Worm (Caenorhabditis elegans) whole organism, early embryonic: ENCODE measurements around the gene lgc-26.

Experiments
- B0310.2 ChIP-seq: sonication (generic microtip); optimal IDR thresholded peaks from 2 replicates; lab custom pipeline; 2016; ENCODE audit warnings: mild to moderate bottlenecking, missing genetic modification characterization, missing compliant biosample characterization
- F13C5.2 ChIP-seq: sonication (generic microtip); optimal IDR thresholded peaks from 2 replicates; lab custom pipeline; 2017; ENCODE audit warnings: mild to moderate bottlenecking, missing genetic modification characterization, inconsistent platforms, missing compliant biosample characterization
- aly-1 ChIP-seq: sonication (generic microtip); optimal IDR thresholded peaks from 2 replicates; lab custom pipeline; 2016; ENCODE audit warnings: missing genetic modification characterization, missing compliant biosample characterization
- ama-1 ChIP-seq: fragments of 150-350 bp; optimal IDR thresholded peaks from 2 replicates; lab custom pipeline; 2014
- ceh-13 ChIP-seq: fragments of 200-800 bp; sonication (Bioruptor generic); optimal IDR thresholded peaks from 2 replicates; lab custom pipeline; 2018; ENCODE audit warnings: mild to moderate bottlenecking, missing genetic modification characterization, missing compliant biosample characterization
- ceh-36 ChIP-seq: sonication (generic microtip); optimal IDR thresholded peaks from 2 replicates; lab custom pipeline; 2016; ENCODE audit warnings: missing genetic modification characterization, inconsistent platforms, missing compliant biosample characterization
- ets-7 ChIP-seq: sonication (generic microtip); optimal IDR thresholded peaks from 2 replicates; lab custom pipeline; 2016; ENCODE audit warnings: missing genotype, missing genetic modification characterization, missing compliant biosample characterization
- flt-1 ChIP-seq: fragments of 200-800 bp; sonication (Bioruptor generic); IDR thresholded peaks from 2 replicates; pipeline ENCODE4 v1.3.6; 2022; ENCODE audit warnings: missing genetic modification characterization, missing compliant biosample characterization
- hmbx-1 ChIP-seq: sonication (generic microtip); optimal IDR thresholded peaks from 2 replicates; lab custom pipeline; 2016; ENCODE audit warnings: mild to moderate bottlenecking, missing genetic modification characterization, missing compliant biosample characterization
- hmg-4 ChIP-seq: fragments of 200-800 bp; sonication (Bioruptor generic); optimal IDR thresholded peaks from 2 replicates; lab custom pipeline; 2018; ENCODE audit warnings: mild to moderate bottlenecking, missing genetic modification characterization, missing compliant biosample characterization
- hnd-1 ChIP-seq: sonication (generic microtip); optimal IDR thresholded peaks from 2 replicates; lab custom pipeline; 2016; ENCODE audit warnings: missing genetic modification characterization, missing compliant biosample characterization
- pes-1 ChIP-seq: fragments of 200-800 bp; sonication (Bioruptor generic); IDR thresholded peaks from 2 replicates; pipeline ENCODE4 v1.3.6; 2022; ENCODE audit warnings: missing genetic modification reagents, missing genetic modification characterization, missing compliant biosample characterization
- scrt-1 ChIP-seq: fragments of 200-800 bp; sonication (Bioruptor generic); IDR thresholded peaks from 2 replicates; pipeline ENCODE4 v1.3.6; 2022; ENCODE audit warnings: missing genetic modification characterization, missing compliant biosample characterization
- sea-1 ChIP-seq: fragments of 200-800 bp; sonication (Bioruptor generic); conservative IDR thresholded peaks from 2 replicates; pipeline ENCODE4 v1.3.6; 2022; ENCODE audit warnings: missing genetic modification characterization, missing compliant biosample characterization
- tbx-11 ChIP-seq: fragments of 200-800 bp; sonication (Bioruptor generic); IDR thresholded peaks from 2 replicates; pipeline ENCODE4 v1.3.6; 2022; ENCODE audit warnings: missing genetic modification characterization, missing compliant biosample characterization
- tbx-37 ChIP-seq: fragments of 200-800 bp; sonication (Bioruptor generic); conservative IDR thresholded peaks from 2 replicates; pipeline ENCODE4 v1.3.6; 2022; ENCODE audit warnings: missing genetic modification reagents, missing genetic modification characterization, missing compliant biosample characterization
- tra-4 ChIP-seq: sonication (generic microtip); optimal IDR thresholded peaks from 2 replicates; lab custom pipeline; 2017; ENCODE audit warnings: missing genetic modification characterization, missing compliant biosample characterization

Gene lgc-26

ce11 chrV:247576-247975 is 20.5 kb upstream of the lgc-26 start:
- no peak for TF ChIP-seq sea-1 (GFP tag; lab: Robert Waterston, UW)
- no peak for TF ChIP-seq tbx-37 (GFP tag; lab: Robert Waterston, UW)
- TF ChIP-seq tbx-11 (GFP tag; lab: Robert Waterston, UW): no peak
- TF ChIP-seq scrt-1: no peak
- TF ChIP-seq ets-7 (tag; lab: Kevin White, UChicago): no peak
- no peak for TF ChIP-seq ceh-13 (GFP tag; lab: Kevin White, UChicago)
- TF ChIP-seq hmg-4 (GFP tag; lab: Kevin White, UChicago): no peak
- TF ChIP-seq ama-1 (lab: Kevin White, UChicago): no peak
- TF ChIP-seq ceh-36 (tag; lab: Kevin White, UChicago): no peak
- no peak for TF ChIP-seq aly-1
- TF ChIP-seq F13C5.2 (tag; lab: Kevin White, UChicago): no peak
- TF ChIP-seq hmbx-1: no peak
- no peak for TF ChIP-seq B0310.2 (tag; lab: Kevin White, UChicago)
- TF ChIP-seq flt-1: no peak
- no peak for TF ChIP-seq hnd-1 (tag; lab: Kevin White, UChicago)
- no peak for TF ChIP-seq tra-4 (tag; lab: Kevin White, UChicago)
- no peak for TF ChIP-seq pes-1 (GFP tag; lab: Robert Waterston, UW)

- TF ChIP-seq ceh-36 (tag; lab: Kevin White, UChicago) (peak; percentile 55), hmbx-1 (no peak)
Observed at ce11 chrV:248636-249035, 19.5 kb upstream of the lgc-26 start.

- TF ChIP-seq B0310.2 (tag; lab: Kevin White, UChicago) (no peak), pes-1 (GFP tag; lab: Robert Waterston, UW) (no peak), hnd-1 (tag; lab: Kevin White, UChicago) (no peak), flt-1 (no peak), hmg-4 (GFP tag; lab: Kevin White, UChicago) (no peak), sea-1 (GFP tag; lab: Robert Waterston, UW) (no peak), F13C5.2 (tag; lab: Kevin White, UChicago) (no peak), hmbx-1 (no peak), aly-1 (no peak), ets-7 (tag; lab: Kevin White, UChicago) (no peak), ama-1 (lab: Kevin White, UChicago) (no peak), tbx-11 (GFP tag; lab: Robert Waterston, UW) (no peak), scrt-1 (no peak), ceh-13 (GFP tag; lab: Kevin White, UChicago) (no peak), tbx-37 (GFP tag; lab: Robert Waterston, UW) (no peak), ceh-36 (tag; lab: Kevin White, UChicago) (no peak), tra-4 (tag; lab: Kevin White, UChicago) (no peak)
Observed at ce11 chrV:251652-252051, 16.5 kb upstream of the lgc-26 start, which contains the start of gene oac-39. oac-39 (minus strand) TSS chrV:251752.

DNA sequence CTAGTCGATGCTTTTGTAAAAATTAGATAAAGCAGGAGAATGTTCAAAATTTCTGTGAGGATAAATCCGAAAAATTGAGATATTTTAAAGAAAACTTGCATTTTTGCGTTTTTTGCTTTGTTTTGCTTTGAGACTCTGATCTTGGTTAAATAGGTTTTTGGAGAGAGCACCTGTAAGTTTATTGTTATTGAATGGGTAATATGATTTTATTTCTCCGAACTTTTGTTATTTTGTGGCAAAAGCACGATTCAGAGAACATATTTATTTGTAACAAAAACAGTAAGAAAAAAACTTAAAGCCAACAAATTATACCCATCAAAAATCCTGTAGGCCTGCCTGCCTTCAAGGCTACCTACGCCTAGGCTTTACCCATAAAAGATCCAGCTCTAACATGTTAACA is 13.5 kb upstream of the lgc-26 start, which contains the start of gene str-121:
TSS of gene str-121 (minus strand) at position 101 of the 400 bp plus-strand sequence.
- TF ChIP-seq ama-1 (lab: Kevin White, UChicago): no peak
- TF ChIP-seq aly-1: no peak
- no peak for TF ChIP-seq hmbx-1
- TF ChIP-seq ets-7 (tag; lab: Kevin White, UChicago): no peak
- no peak for TF ChIP-seq ceh-13 (GFP tag; lab: Kevin White, UChicago)
- TF ChIP-seq pes-1 (GFP tag; lab: Robert Waterston, UW): no peak
- no peak for TF ChIP-seq ceh-36 (tag; lab: Kevin White, UChicago)
- no peak for TF ChIP-seq B0310.2 (tag; lab: Kevin White, UChicago)
- no peak for TF ChIP-seq hmg-4 (GFP tag; lab: Kevin White, UChicago)
- no peak for TF ChIP-seq sea-1 (GFP tag; lab: Robert Waterston, UW)
- no peak for TF ChIP-seq F13C5.2 (tag; lab: Kevin White, UChicago)
- TF ChIP-seq flt-1: no peak
- no peak for TF ChIP-seq hnd-1 (tag; lab: Kevin White, UChicago)
- TF ChIP-seq tra-4 (tag; lab: Kevin White, UChicago): no peak
- no peak for TF ChIP-seq scrt-1
- TF ChIP-seq tbx-37 (GFP tag; lab: Robert Waterston, UW): no peak
- no peak for TF ChIP-seq tbx-11 (GFP tag; lab: Robert Waterston, UW)

DNA sequence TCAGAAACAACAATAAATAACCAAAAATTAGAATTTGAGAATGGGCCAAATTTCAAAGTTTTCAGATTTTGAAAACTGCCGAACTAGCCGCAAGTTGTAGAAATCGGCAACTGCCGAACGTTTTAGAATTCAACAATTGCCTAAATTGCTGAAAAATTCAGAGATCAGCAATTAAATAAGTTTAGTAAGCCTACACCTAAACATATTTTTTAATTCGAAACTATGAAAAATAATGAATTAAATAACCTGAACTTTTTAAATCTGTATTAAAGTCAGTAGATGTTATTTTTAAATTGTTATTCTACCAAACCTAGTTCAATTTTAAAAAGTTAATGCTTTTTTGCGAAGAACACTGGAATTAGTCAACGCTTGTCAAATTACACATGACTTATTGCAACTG is 9.4 kb upstream of the lgc-26 start, which contains the start of gene nhr-204:
TSS of gene nhr-204 (minus strand) at position 101 of the 400 bp plus-strand sequence.
- no peak for TF ChIP-seq F13C5.2 (tag; lab: Kevin White, UChicago)
- TF ChIP-seq pes-1 (GFP tag; lab: Robert Waterston, UW): no peak
- TF ChIP-seq scrt-1: no peak
- no peak for TF ChIP-seq ama-1 (lab: Kevin White, UChicago)
- no peak for TF ChIP-seq aly-1
- TF ChIP-seq ceh-13 (GFP tag; lab: Kevin White, UChicago): no peak
- TF ChIP-seq hnd-1 (tag; lab: Kevin White, UChicago): no peak
- TF ChIP-seq flt-1: no peak

DNA sequence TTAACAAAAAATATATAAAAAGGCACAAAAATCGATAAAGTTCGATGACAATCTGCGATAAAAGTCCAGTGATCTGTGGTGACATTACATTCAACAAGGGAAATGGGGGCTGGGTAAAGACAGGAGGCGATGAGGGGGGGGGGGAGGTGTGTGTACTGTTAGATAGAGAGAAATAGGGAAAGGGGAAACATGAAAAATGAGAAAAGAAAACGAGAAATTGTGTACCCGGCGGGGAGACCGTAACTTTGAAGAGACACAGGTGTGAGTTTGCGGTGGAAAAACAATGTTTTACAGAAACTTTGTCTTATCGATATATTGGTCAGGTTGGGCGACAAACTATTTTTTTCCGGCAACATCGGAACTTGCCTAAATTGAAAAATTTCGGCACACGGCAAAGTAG is 7.8 kb upstream of the lgc-26 start:
- 0 out of 2 replicates have a peak, but pooled peaks have one; percentile 28 for TF ChIP-seq tbx-11 (GFP tag; lab: Robert Waterston, UW)
- no peak for TF ChIP-seq ets-7 (tag; lab: Kevin White, UChicago)

DNA sequence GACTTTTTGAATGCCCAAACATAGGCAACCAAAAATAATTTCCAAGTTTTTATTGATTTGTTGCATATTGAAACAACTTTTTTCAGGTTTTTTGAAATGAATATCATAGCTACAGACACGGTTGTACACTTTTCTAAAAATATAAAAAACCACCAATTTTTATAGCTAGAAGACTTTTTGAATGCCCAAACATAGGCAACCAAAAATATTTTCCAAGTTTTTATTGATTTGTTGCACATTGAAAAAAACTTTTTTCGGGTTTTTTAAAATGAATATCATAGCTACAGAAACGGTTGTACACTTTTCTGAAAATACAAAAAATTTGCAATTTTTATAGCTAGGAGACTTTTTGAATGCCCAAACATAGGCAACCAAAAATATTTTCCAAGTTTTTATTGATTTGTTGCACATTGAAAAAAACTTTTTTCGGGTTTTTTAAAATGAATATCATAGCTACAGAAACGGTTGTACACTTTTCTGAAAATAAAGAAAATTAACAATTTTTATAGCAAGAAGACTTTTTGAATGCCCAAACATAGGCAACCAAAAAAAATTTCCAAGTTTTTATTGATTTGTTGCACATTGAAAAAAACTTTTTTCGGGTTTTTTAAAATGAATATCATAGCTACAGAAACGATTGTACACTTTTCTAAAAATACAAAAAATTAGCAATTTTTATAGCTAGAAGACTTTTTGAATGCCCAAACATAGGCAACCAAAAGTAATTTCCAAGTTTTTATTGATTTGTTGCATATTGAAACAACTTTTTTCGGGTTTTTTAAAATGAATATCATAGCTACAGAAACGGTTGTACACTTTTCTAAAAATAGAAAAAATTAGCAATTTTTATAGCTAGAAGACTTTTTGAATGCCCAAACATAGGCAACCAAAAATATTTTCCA is 2.8 kb upstream of the lgc-26 start:
- TF ChIP-seq hnd-1 (tag; lab: Kevin White, UChicago) (peak; percentile 24), tra-4 (tag; lab: Kevin White, UChicago) (peak; percentile 28)
